Worm (Caenorhabditis elegans) whole organism, young adult: ENCODE data around the gene best-19.
A peak's percentile ranks its signal among the peaks of the same experiment; 100 is the strongest.

Experiments used
- B0336.3 ChIP-seq: fragments of 200-800 bp; sonication (Bioruptor generic); IDR thresholded peaks from 2 replicates; pipeline ENCODE4 v1.3.6; 2022; ENCODE audit warnings: missing genetic modification characterization, missing compliant biosample characterization
- F10E7.11 ChIP-seq: sonication (generic microtip); optimal IDR thresholded peaks from 2 replicates; lab custom pipeline; 2017; ENCODE audit warnings: mild to moderate bottlenecking, missing genetic modification characterization, moderate library complexity, missing compliant biosample characterization
- F22D6.2 ChIP-seq: sonication (generic microtip); optimal IDR thresholded peaks from 2 replicates; lab custom pipeline; 2016; ENCODE audit warnings: mild to moderate bottlenecking, missing genetic modification characterization, missing compliant biosample characterization
- F33H1.4 ChIP-seq: fragments of 200-800 bp; sonication (Bioruptor generic); IDR thresholded peaks from 2 replicates; pipeline ENCODE4 v1.3.6; 2022; ENCODE audit warnings: missing genetic modification reagents, missing genetic modification characterization, missing compliant biosample characterization
- F39B2.1 ChIP-seq: fragments of 200-800 bp; sonication (Bioruptor generic); IDR thresholded peaks from 2 replicates; pipeline ENCODE4 v1.3.6; 2022; ENCODE audit warnings: missing genetic modification reagents, missing genetic modification characterization, missing compliant biosample characterization
- F52B5.7 ChIP-seq: sonication (generic microtip); optimal IDR thresholded peaks from 2 replicates; lab custom pipeline; 2016; ENCODE audit warnings: mild to moderate bottlenecking, missing genetic modification characterization, missing compliant biosample characterization
- F55B11.4 ChIP-seq: sonication (generic microtip); optimal IDR thresholded peaks from 2 replicates; lab custom pipeline; 2016; ENCODE audit warnings: missing compliant biosample characterization, missing genetic modification characterization, borderline replicate concordance; ENCODE audit not compliant: insufficient read depth
- F57A8.1 ChIP-seq: fragments of 200-800 bp; sonication (Bioruptor generic); optimal IDR thresholded peaks from 2 replicates; lab custom pipeline; 2018; ENCODE audit warnings: mild to moderate bottlenecking, missing genetic modification characterization, moderate library complexity, missing compliant biosample characterization
- F57C9.4 ChIP-seq: sonication (generic microtip); optimal IDR thresholded peaks from 2 replicates; lab custom pipeline; 2017; ENCODE audit warnings: mild to moderate bottlenecking, missing genetic modification characterization, missing compliant biosample characterization
- K11D2.4 ChIP-seq: fragments of 200-800 bp; sonication (Bioruptor generic); IDR thresholded peaks from 2 replicates; pipeline ENCODE4 v1.3.6; 2022; ENCODE audit warnings: missing genetic modification reagents, missing genetic modification characterization, missing compliant biosample characterization
- T07F8.4 ChIP-seq: sonication (generic microtip); optimal IDR thresholded peaks from 2 replicates; lab custom pipeline; 2016; ENCODE audit warnings: mild to moderate bottlenecking, missing genetic modification characterization, moderate library complexity, missing compliant biosample characterization
- Y53F4B.3 ChIP-seq: fragments of 200-800 bp; sonication (Bioruptor generic); IDR thresholded peaks from 2 replicates; pipeline ENCODE4 v1.3.6; 2022; ENCODE audit warnings: missing genetic modification reagents, missing genetic modification characterization, missing compliant biosample characterization
- Y56A3A.18 ChIP-seq: fragments of 200-800 bp; sonication (Bioruptor generic); IDR thresholded peaks from 2 replicates; pipeline ENCODE4 v1.3.6; 2022; ENCODE audit warnings: missing genetic modification reagents, missing genetic modification characterization, missing compliant biosample characterization
- Y67H2A.10 ChIP-seq: fragments of 200-800 bp; sonication (Bioruptor generic); conservative IDR thresholded peaks from 2 replicates; pipeline ENCODE4 v1.3.6; 2022; ENCODE audit warnings: missing genetic modification reagents, missing genetic modification characterization, missing compliant biosample characterization
- Y79H2A.3 ChIP-seq: fragments of 200-800 bp; sonication (Bioruptor generic); conservative IDR thresholded peaks from 2 replicates; pipeline ENCODE4 v1.3.6; 2022; ENCODE audit warnings: missing genetic modification reagents, missing genetic modification characterization, missing compliant biosample characterization
- akir-1 ChIP-seq: fragments of 200-800 bp; sonication (Bioruptor generic); optimal IDR thresholded peaks from 2 replicates; lab custom pipeline; 2018; ENCODE audit warnings: mild to moderate bottlenecking, missing genetic modification characterization, moderate library complexity, missing compliant biosample characterization
- ama-1 ChIP-seq, 3 experiments: fragments of 150-350 bp in 1 of 3; sonication (generic microtip) in 2 of 3; optimal IDR thresholded peaks; 2 replicates each; lab custom pipeline; 2014 to 2018; ENCODE audit warnings: missing biosample characterization in 2 of 3, missing genetic modification characterization in 2 of 3, missing genetic modification reagents in 2 of 3
- aptf-2 ChIP-seq: fragments of 200-800 bp; sonication (Bioruptor generic); conservative IDR thresholded peaks from 2 replicates; pipeline ENCODE4 v1.3.6; 2022; ENCODE audit warnings: missing genetic modification reagents, missing genetic modification characterization, missing compliant biosample characterization
- aptf-3 ChIP-seq: fragments of 200-800 bp; sonication (Bioruptor generic); IDR thresholded peaks from 2 replicates; pipeline ENCODE4 v1.3.6; 2022; ENCODE audit warnings: missing genetic modification characterization, missing compliant biosample characterization
- ceh-100 ChIP-seq: fragments of 200-800 bp; sonication (Bioruptor generic); IDR thresholded peaks from 2 replicates; pipeline ENCODE4 v1.3.6; 2022; ENCODE audit warnings: missing genetic modification reagents, missing genetic modification characterization, missing compliant biosample characterization
- ceh-91 ChIP-seq: fragments of 200-800 bp; sonication (Bioruptor generic); IDR thresholded peaks from 2 replicates; pipeline ENCODE4 v1.3.6; 2022; ENCODE audit warnings: missing genetic modification reagents, missing genetic modification characterization, missing compliant biosample characterization
- dox-1 ChIP-seq: fragments of 200-800 bp; sonication (Bioruptor generic); IDR thresholded peaks from 2 replicates; pipeline ENCODE4 v1.3.6; 2022; ENCODE audit warnings: missing genetic modification reagents, missing genetic modification characterization, missing compliant biosample characterization
- dpff-1 ChIP-seq: sonication (generic microtip); optimal IDR thresholded peaks from 2 replicates; lab custom pipeline; 2017; ENCODE audit warnings: mild to moderate bottlenecking, missing genetic modification characterization, missing compliant biosample characterization
- efl-1 ChIP-seq: fragments of 150-350 bp; optimal IDR thresholded peaks from 2 replicates; lab custom pipeline; 2014; ENCODE audit warnings: missing biosample characterization, missing genetic modification reagents, missing genetic modification characterization
- egrh-3 ChIP-seq: fragments of 200-800 bp; sonication (Bioruptor generic); IDR thresholded peaks from 2 replicates; pipeline ENCODE4 v1.3.6; 2022; ENCODE audit warnings: missing genetic modification reagents, missing genetic modification characterization, missing compliant biosample characterization
- ekl-4 ChIP-seq: fragments of 200-800 bp; sonication (Bioruptor generic); IDR thresholded peaks from 2 replicates; pipeline ENCODE4 v1.3.6; 2022; ENCODE audit warnings: missing genetic modification reagents, missing genetic modification characterization, missing compliant biosample characterization
- fkh-3 ChIP-seq: sonication (generic microtip); optimal IDR thresholded peaks from 2 replicates; lab custom pipeline; 2016; ENCODE audit warnings: mild to moderate bottlenecking, missing genetic modification characterization, missing compliant biosample characterization
- gei-17 ChIP-seq: fragments of 200-800 bp; sonication (Bioruptor generic); optimal IDR thresholded peaks from 2 replicates; lab custom pipeline; 2018; ENCODE audit warnings: mild to moderate bottlenecking, missing genetic modification characterization, missing compliant biosample characterization
- hmg-1.2 ChIP-seq: fragments of 200-800 bp; sonication (Bioruptor generic); IDR thresholded peaks from 2 replicates; pipeline ENCODE4 v1.3.6; 2022; ENCODE audit warnings: missing genetic modification reagents, missing genetic modification characterization, missing compliant biosample characterization
- hsf-1 ChIP-seq: fragments of 200-800 bp; sonication (Bioruptor generic); IDR thresholded peaks from 2 replicates; pipeline ENCODE4 v1.3.6; 2022; ENCODE audit warnings: missing genetic modification reagents, missing genetic modification characterization, missing compliant biosample characterization
- let-607 ChIP-seq, 2 experiments: fragments of 200-800 bp in 1 of 2; sonication (Bioruptor generic) in 1 of 2; sonication (generic microtip) in 1 of 2; optimal IDR thresholded peaks; 2 replicates each; lab custom pipeline; 2016 to 2018; ENCODE audit warnings: mild to moderate bottlenecking in 2 of 2, missing compliant biosample characterization in 2 of 2, missing genetic modification characterization in 2 of 2, moderate library complexity in 2 of 2, missing genotype in 1 of 2
- lin-26 ChIP-seq: fragments of 200-800 bp; sonication (Bioruptor generic); IDR thresholded peaks from 2 replicates; pipeline ENCODE4 v1.3.6; 2022; ENCODE audit warnings: missing genetic modification reagents, missing genetic modification characterization, missing compliant biosample characterization
- lin-54 ChIP-seq: fragments of 200-800 bp; sonication (Bioruptor generic); optimal IDR thresholded peaks from 2 replicates; lab custom pipeline; 2018; ENCODE audit warnings: mild to moderate bottlenecking, missing genetic modification characterization, missing compliant biosample characterization
- lsl-1 ChIP-seq: fragments of 200-800 bp; sonication (Bioruptor generic); optimal IDR thresholded peaks from 2 replicates; lab custom pipeline; 2018; ENCODE audit warnings: mild to moderate bottlenecking, missing genetic modification characterization, moderate library complexity, missing compliant biosample characterization
- madf-8 ChIP-seq: fragments of 200-800 bp; sonication (Bioruptor generic); conservative IDR thresholded peaks from 2 replicates; pipeline ENCODE4 v1.3.6; 2022; ENCODE audit warnings: missing genetic modification reagents, missing genetic modification characterization, missing compliant biosample characterization
- mcd-1 ChIP-seq: fragments of 200-800 bp; sonication (Bioruptor generic); IDR thresholded peaks from 2 replicates; pipeline ENCODE4 v1.3.6; 2022; ENCODE audit warnings: missing genetic modification reagents, missing genetic modification characterization, missing compliant biosample characterization
- mes-4 ChIP-seq: sonication (generic microtip); optimal IDR thresholded peaks from 2 replicates; lab custom pipeline; 2016; ENCODE audit warnings: missing genotype, missing genetic modification characterization, missing compliant biosample characterization
- mxl-1 ChIP-seq: sonication (generic microtip); optimal IDR thresholded peaks from 2 replicates; lab custom pipeline; 2016; ENCODE audit warnings: missing genetic modification characterization, missing compliant biosample characterization
- nhr-120 ChIP-seq: fragments of 200-800 bp; sonication (Bioruptor generic); IDR thresholded peaks from 2 replicates; pipeline ENCODE4 v1.3.6; 2022; ENCODE audit warnings: missing genetic modification characterization, missing compliant biosample characterization
- nhr-80 ChIP-seq: sonication (generic microtip); optimal IDR thresholded peaks from 2 replicates; lab custom pipeline; 2016; ENCODE audit warnings: missing genetic modification characterization, missing compliant biosample characterization
- repo-1 ChIP-seq: sonication (generic microtip); optimal IDR thresholded peaks from 2 replicates; lab custom pipeline; 2017; ENCODE audit warnings: mild to moderate bottlenecking, missing genetic modification characterization, missing compliant biosample characterization
- snpc-1.1 ChIP-seq: sonication (generic microtip); optimal IDR thresholded peaks from 2 replicates; lab custom pipeline; 2017; ENCODE audit warnings: missing genetic modification characterization, mild to moderate bottlenecking, missing compliant biosample characterization, antibody characterized with exemption, moderate library complexity, missing genotype, missing genetic modification reagents; ENCODE audit not compliant: insufficient read depth
- snpc-4 ChIP-seq, 5 experiments: fragments of 150-350 bp in 1 of 5; sonication (generic microtip) in 4 of 5; optimal IDR thresholded peaks; 2 replicates each; lab custom pipeline; 2014 to 2018; ENCODE audit warnings: missing genetic modification characterization in 5 of 5, missing biosample characterization in 3 of 5, antibody characterized with exemption in 2 of 5, mild to moderate bottlenecking in 2 of 5, missing compliant biosample characterization in 2 of 5, missing genotype in 2 of 5, moderate library complexity in 2 of 5, missing genetic modification reagents in 1 of 5
- tbp1 ChIP-seq: fragments of 200-800 bp; sonication (Bioruptor generic); optimal IDR thresholded peaks from 2 replicates; lab custom pipeline; 2018; ENCODE audit warnings: mild to moderate bottlenecking, missing genetic modification characterization, missing compliant biosample characterization
- tlf-1 ChIP-seq: fragments of 200-800 bp; sonication (Bioruptor generic); optimal IDR thresholded peaks from 2 replicates; lab custom pipeline; 2018; ENCODE audit warnings: mild to moderate bottlenecking, missing genetic modification characterization, missing compliant biosample characterization
- zim-3 ChIP-seq: sonication (generic microtip); optimal IDR thresholded peaks from 2 replicates; lab custom pipeline; 2017; ENCODE audit warnings: mild to moderate bottlenecking, missing genetic modification characterization, moderate library complexity, missing compliant biosample characterization
- ztf-25 ChIP-seq: fragments of 200-800 bp; sonication (Bioruptor generic); IDR thresholded peaks from 2 replicates; pipeline ENCODE4 v1.3.6; 2022; ENCODE audit warnings: missing genetic modification reagents, missing genetic modification characterization, missing compliant biosample characterization
- ztf-6 ChIP-seq: fragments of 200-800 bp; sonication (Bioruptor generic); IDR thresholded peaks from 2 replicates; pipeline ENCODE4 v1.3.6; 2022; ENCODE audit warnings: missing genetic modification reagents, missing genetic modification characterization, missing compliant biosample characterization

Gene best-19

DNA sequence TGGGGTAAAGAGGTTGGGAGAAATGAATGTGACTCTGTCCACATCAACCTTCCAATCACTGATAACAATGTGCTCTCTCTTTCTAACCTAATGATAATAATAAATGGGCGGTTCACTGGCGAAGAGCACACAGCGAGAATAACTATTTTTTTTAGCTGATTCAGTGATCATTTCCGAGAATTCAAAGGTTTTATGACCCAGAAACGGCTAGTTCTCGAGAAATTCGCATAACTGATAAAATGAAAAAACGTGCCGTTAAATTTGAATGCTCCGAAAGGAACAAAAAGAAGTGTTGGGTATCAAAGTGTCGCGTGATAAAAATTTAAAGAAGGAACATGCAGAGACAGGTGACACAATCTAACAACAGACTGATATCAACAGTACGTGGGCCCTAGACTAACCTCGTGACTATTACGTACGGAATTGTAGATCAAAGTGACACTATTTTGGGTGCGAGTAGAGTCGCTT, 12.3 kb downstream of the best-19 start (continued):
- TF ChIP-seq egrh-3 (no peak), gei-17 (GFP tag; lab: Kevin White, UChicago) (no peak), dox-1 (GFP tag; lab: Robert Waterston, UW) (peak; percentile 63), F10E7.11 (no peak), Y53F4B.3 (GFP tag; lab: Robert Waterston, UW) (no peak), zim-3 (no peak), Y67H2A.10 (no peak), let-607 (tag; optimal IDR thresholded peaks at IDR 0.05; lab: Kevin White, UChicago) (peak; percentile 43 to 45), mes-4 (tag; lab: Kevin White, UChicago) (no peak), tbp1 (peak; percentile 33), hsf-1 (GFP tag; lab: Robert Waterston, UW) (no peak), nhr-120 (GFP tag; lab: Robert Waterston, UW) (0 out of 2 replicates have a peak, but pooled peaks have one; percentile 62), akir-1 (GFP tag; lab: Kevin White, UChicago) (no peak), lin-26 (GFP tag; lab: Robert Waterston, UW) (no peak), snpc-4 (GFP tag; optimal IDR thresholded peaks at IDR 0.05; lab: Kevin White, UChicago) (no peak), snpc-4 (tag; optimal IDR thresholded peaks at IDR 0.05; lab: Kevin White, UChicago) (peak in 1 of 4 experiments; percentile 10), fkh-3 (tag; lab: Kevin White, UChicago) (no peak), ceh-100 (GFP tag; lab: Robert Waterston, UW) (no peak), ceh-91 (GFP tag; lab: Robert Waterston, UW) (no peak), ekl-4 (0 out of 2 replicates have a peak, but pooled peaks have one; percentile 33), ama-1 (optimal IDR thresholded peaks at IDR 0.05; lab: Kevin White, UChicago) (no peak), ama-1 (GFP tag; optimal IDR thresholded peaks at IDR 0.05; lab: Kevin White, UChicago) (no peak), F39B2.1 (GFP tag; lab: Robert Waterston, UW) (no peak), snpc-1.1 (no peak), hmg-1.2 (GFP tag; lab: Robert Waterston, UW) (no peak), F22D6.2 (tag; lab: Kevin White, UChicago) (no peak), efl-1 (GFP tag; lab: Kevin White, UChicago) (no peak), madf-8 (GFP tag; lab: Robert Waterston, UW) (no peak), K11D2.4 (GFP tag; lab: Robert Waterston, UW) (no peak), F55B11.4 (tag; lab: Kevin White, UChicago) (no peak), Y56A3A.18 (GFP tag; lab: Robert Waterston, UW) (no peak), tlf-1 (GFP tag; lab: Kevin White, UChicago) (no peak), aptf-3 (no peak), repo-1 (tag; lab: Kevin White, UChicago) (no peak), ztf-6 (GFP tag; lab: Robert Waterston, UW) (no peak), T07F8.4 (tag; lab: Kevin White, UChicago) (no peak), mxl-1 (tag; lab: Kevin White, UChicago) (no peak), nhr-80 (peak; percentile 95), F33H1.4 (no peak), lin-54 (GFP tag; lab: Kevin White, UChicago) (peak; percentile 16), Y79H2A.3 (GFP tag; lab: Robert Waterston, UW) (no peak), mcd-1 (GFP tag; lab: Robert Waterston, UW) (no peak), aptf-2 (GFP tag; lab: Robert Waterston, UW) (no peak), B0336.3 (GFP tag; lab: Robert Waterston, UW) (no peak), dpff-1 (tag; lab: Kevin White, UChicago) (no peak), F52B5.7 (tag; lab: Kevin White, UChicago) (no peak), F57A8.1 (no peak), ztf-25 (no peak), lsl-1 (GFP tag; lab: Kevin White, UChicago) (no peak), F57C9.4 (tag; lab: Kevin White, UChicago) (no peak)
